Fruit fly (Drosophila melanogaster): ENCODE measurements around the gene CG15642.

DNA sequence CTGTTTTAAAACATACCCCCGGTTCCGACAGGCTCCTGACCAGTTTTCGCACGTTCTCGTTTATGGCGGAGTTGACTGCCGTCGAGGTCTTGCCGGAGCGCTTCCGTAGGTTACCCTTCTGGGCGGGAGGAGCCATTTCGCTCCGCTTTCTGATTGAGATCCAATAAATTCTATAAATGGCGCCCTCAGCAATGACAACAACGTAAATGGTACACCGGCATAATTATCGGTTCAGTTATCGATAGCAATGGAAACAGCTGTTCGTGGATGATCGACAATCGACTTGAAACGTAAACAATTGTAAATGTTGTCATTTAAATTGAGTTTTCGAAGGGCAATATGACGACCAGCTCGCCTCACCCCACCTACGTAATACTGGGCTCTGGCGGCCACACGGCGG, 4.3 kb upstream of the CG15642 start, which contains the start of the genes Grip128 and Alg14:
- TF ChIP-seq CG9948 (tag; optimal IDR thresholded peaks at IDR 0.05) (no peak), D1 (tag; optimal IDR thresholded peaks at IDR 0.05) (no peak), gl (tag; optimal IDR thresholded peaks at IDR 0.05) (no peak), CG4496 (GFP tag; IDR thresholded peaks at IDR 0.05) (no peak), CG8159 (tag; optimal IDR thresholded peaks at IDR 0.05) (no peak), CG17806 (tag; optimal IDR thresholded peaks at IDR 0.05) (no peak), Pif1A (GFP tag; optimal IDR thresholded peaks at IDR 0.05) (no peak), CG34367 (tag; optimal IDR thresholded peaks at IDR 0.05) (no peak), Snoo (tag; optimal IDR thresholded peaks at IDR 0.05) (no peak), CG12605 (GFP tag; IDR thresholded peaks at IDR 0.05) (no peak)

Measured in whole organism, pupa.